Worm (Caenorhabditis elegans) whole organism, midembryonic: Measurements from ENCODE around the gene F56A8.9.
"Not testable (repeated sequence)": the region's sequence is repeated elsewhere in the genome, so short reads cannot be mapped to it uniquely, and the experiment has no call there.

Source experiments
- T22C8.4 ChIP-seq: fragments of 200-800 bp; sonication (Bioruptor generic); IDR thresholded peaks from 2 replicates; pipeline ENCODE4 v1.3.6; 2022; ENCODE audit warnings: missing genetic modification characterization, missing compliant biosample characterization
- cog-1 ChIP-seq: sonication (generic microtip); optimal IDR thresholded peaks from 2 replicates; lab custom pipeline; 2016; ENCODE audit warnings: missing genetic modification characterization, missing compliant biosample characterization
- flt-1 ChIP-seq: fragments of 200-800 bp; sonication (Bioruptor generic); IDR thresholded peaks from 2 replicates; pipeline ENCODE4 v1.3.6; 2022; ENCODE audit warnings: missing genetic modification characterization, missing compliant biosample characterization
- klf-2 ChIP-seq: fragments of 200-800 bp; sonication (Bioruptor generic); conservative IDR thresholded peaks from 2 replicates; pipeline ENCODE4 v1.3.6; 2022; ENCODE audit warnings: missing genetic modification reagents, missing genetic modification characterization, missing compliant biosample characterization
- med-1 ChIP-seq: sonication (generic microtip); optimal IDR thresholded peaks from 2 replicates; lab custom pipeline; 2017; ENCODE audit warnings: missing genetic modification characterization, mild to moderate bottlenecking, missing compliant biosample characterization, antibody characterized with exemption, missing genetic modification reagents; ENCODE audit not compliant: insufficient read depth
- ref-1 ChIP-seq: fragments of 200-800 bp; sonication (Bioruptor generic); conservative IDR thresholded peaks from 2 replicates; pipeline ENCODE4 v1.3.6; 2022; ENCODE audit warnings: missing genetic modification reagents, missing genetic modification characterization, missing compliant biosample characterization
- tab-1 ChIP-seq: fragments of 200-800 bp; sonication (Bioruptor generic); IDR thresholded peaks from 2 replicates; pipeline ENCODE4 v1.3.6; 2022; ENCODE audit warnings: missing genetic modification characterization, missing compliant biosample characterization
- ztf-23 ChIP-seq: fragments of 200-800 bp; sonication (Bioruptor generic); IDR thresholded peaks from 2 replicates; pipeline ENCODE4 v1.3.6; 2022; ENCODE audit warnings: missing genetic modification reagents, missing genetic modification characterization, missing compliant biosample characterization
- ztf-29 ChIP-seq: fragments of 200-800 bp; sonication (Bioruptor generic); IDR thresholded peaks from 2 replicates; pipeline ENCODE4 v1.3.6; 2022; ENCODE audit warnings: missing genetic modification reagents, missing genetic modification characterization, missing compliant biosample characterization

The F56A8.9 gene

ce11 chrIII:13225019-13225418 is 29.5 kb upstream of the F56A8.9 start:
- TF ChIP-seq cog-1 (tag; lab: Kevin White, UChicago) = no peak
- peak; percentile 85 for TF ChIP-seq tab-1 (GFP tag; lab: Robert Waterston, UW)
- peak; percentile 74 for TF ChIP-seq ref-1 (GFP tag; lab: Robert Waterston, UW)
- TF ChIP-seq ztf-29 = peak; percentile 53; the same call in 1 of the 2 replicates
- TF ChIP-seq ztf-23 (GFP tag; lab: Robert Waterston, UW) = peak; percentile 69
- peak; percentile 89 for TF ChIP-seq flt-1
- TF ChIP-seq med-1 = no peak
- peak; percentile 68; the same call in 1 of the 2 replicates for TF ChIP-seq klf-2
- 0 out of 2 replicates have a peak, but pooled peaks have one; percentile 57 for TF ChIP-seq T22C8.4

ce11 chrIII:13245281-13245680 is 9.2 kb upstream of the F56A8.9 start, which contains the start of gene Y43F4A.4:
Gene Y43F4A.4 (plus strand): TSS chrIII:13245581.
- not testable (repeated sequence) for TF ChIP-seq flt-1; klf-2; ztf-23 (GFP tag; lab: Robert Waterston, UW)

ce11 chrIII:13246265-13246664 is 8.2 kb upstream of the F56A8.9 start, which contains the start of gene anoh-1:
Gene anoh-1 (plus strand): TSS chrIII:13246565.
- no peak for TF ChIP-seq ztf-29
- TF ChIP-seq flt-1 = no peak
- no peak for TF ChIP-seq klf-2
- no peak for TF ChIP-seq T22C8.4
- TF ChIP-seq med-1 = no peak
- no peak for TF ChIP-seq ref-1 (GFP tag; lab: Robert Waterston, UW)
- no peak for TF ChIP-seq tab-1 (GFP tag; lab: Robert Waterston, UW)
- no peak for TF ChIP-seq ztf-23 (GFP tag; lab: Robert Waterston, UW)
- no peak for TF ChIP-seq cog-1 (tag; lab: Kevin White, UChicago)

- TF ChIP-seq med-1 = no peak
- TF ChIP-seq cog-1 (tag; lab: Kevin White, UChicago) = no peak
- TF ChIP-seq ref-1 (GFP tag; lab: Robert Waterston, UW) = no peak
- no peak for TF ChIP-seq ztf-29
- TF ChIP-seq tab-1 (GFP tag; lab: Robert Waterston, UW) = no peak
- no peak for TF ChIP-seq ztf-23 (GFP tag; lab: Robert Waterston, UW)
- no peak for TF ChIP-seq flt-1
- TF ChIP-seq T22C8.4 = no peak
- TF ChIP-seq klf-2 = no peak
These were observed 2.0 kb downstream of the F56A8.9 start, which contains the start of gene F56A8.3 for ce11 chrIII:13256438-13256928. Gene F56A8.3 (plus strand): TSS chrIII:13256878.

ce11 chrIII:13258163-13258562 is 3.7 kb downstream of the F56A8.9 start:
- no peak for TF ChIP-seq flt-1
- TF ChIP-seq cog-1 (tag; lab: Kevin White, UChicago) = no peak
- no peak for TF ChIP-seq ztf-23 (GFP tag; lab: Robert Waterston, UW)
- no peak for TF ChIP-seq klf-2
- TF ChIP-seq ref-1 (GFP tag; lab: Robert Waterston, UW) = no peak
- TF ChIP-seq ztf-29 = no peak
- no peak for TF ChIP-seq tab-1 (GFP tag; lab: Robert Waterston, UW)
- TF ChIP-seq T22C8.4 = no peak
- TF ChIP-seq med-1 = no peak

ce11 chrIII:13258752-13259151 is 4.3 kb downstream of the F56A8.9 start:
- TF ChIP-seq klf-2 = no peak
- 0 out of 2 replicates have a peak, but pooled peaks have one; percentile 17 for TF ChIP-seq flt-1
- no peak for TF ChIP-seq ref-1 (GFP tag; lab: Robert Waterston, UW)
- no peak for TF ChIP-seq ztf-29

- TF ChIP-seq ref-1 (GFP tag; lab: Robert Waterston, UW) = no peak
- no peak for TF ChIP-seq klf-2
- no peak for TF ChIP-seq ztf-29
- no peak for TF ChIP-seq flt-1
- no peak for TF ChIP-seq T22C8.4
- TF ChIP-seq ztf-23 (GFP tag; lab: Robert Waterston, UW) = no peak
- no peak for TF ChIP-seq cog-1 (tag; lab: Kevin White, UChicago)
- TF ChIP-seq tab-1 (GFP tag; lab: Robert Waterston, UW) = no peak
- TF ChIP-seq med-1 = no peak
These were observed 5.9 kb downstream of the F56A8.9 start for ce11 chrIII:13260344-13260743.

- TF ChIP-seq cog-1 (tag; lab: Kevin White, UChicago) (no peak), ztf-23 (GFP tag; lab: Robert Waterston, UW) (no peak), med-1 (no peak), flt-1 (no peak), klf-2 (no peak), T22C8.4 (no peak), tab-1 (GFP tag; lab: Robert Waterston, UW) (no peak), ztf-29 (no peak), ref-1 (GFP tag; lab: Robert Waterston, UW) (no peak)
These were observed 8.5 kb downstream of the F56A8.9 start, which contains the start of gene F56A8.4 for ce11 chrIII:13262987-13263386. Gene F56A8.4 (plus strand): TSS chrIII:13263287.

- TF ChIP-seq ref-1 (GFP tag; lab: Robert Waterston, UW) = no peak
- no peak for TF ChIP-seq flt-1
- TF ChIP-seq cog-1 (tag; lab: Kevin White, UChicago) = no peak
- TF ChIP-seq klf-2 = no peak
- TF ChIP-seq ztf-23 (GFP tag; lab: Robert Waterston, UW) = no peak
- no peak for TF ChIP-seq T22C8.4
- TF ChIP-seq ztf-29 = no peak
- no peak for TF ChIP-seq tab-1 (GFP tag; lab: Robert Waterston, UW)
- TF ChIP-seq med-1 = no peak
These were observed 11.1 kb downstream of the F56A8.9 start, which contains the start of gene F56A8.5 for ce11 chrIII:13265566-13265965. Gene F56A8.5 (plus strand): TSS chrIII:13265866.

ce11 chrIII:13267046-13267445 is 12.6 kb downstream of the F56A8.9 start:
- TF ChIP-seq cog-1 (tag; lab: Kevin White, UChicago) = no peak
- no peak for TF ChIP-seq klf-2
- no peak for TF ChIP-seq flt-1
- TF ChIP-seq ztf-23 (GFP tag; lab: Robert Waterston, UW) = no peak
- no peak for TF ChIP-seq tab-1 (GFP tag; lab: Robert Waterston, UW)
- TF ChIP-seq T22C8.4 = no peak
- no peak for TF ChIP-seq med-1
- TF ChIP-seq ref-1 (GFP tag; lab: Robert Waterston, UW) = no peak
- no peak for TF ChIP-seq ztf-29

- TF ChIP-seq ztf-23 (GFP tag; lab: Robert Waterston, UW) (peak; percentile 83), med-1 (peak; percentile 89), klf-2 (0 out of 2 replicates have a peak, but pooled peaks have one; percentile 44), ztf-29 (0 out of 2 replicates have a peak, but pooled peaks have one; percentile 25), flt-1 (peak; percentile 88), cog-1 (tag; lab: Kevin White, UChicago) (peak; percentile 45), T22C8.4 (peak; percentile 73), ref-1 (GFP tag; lab: Robert Waterston, UW) (0 out of 2 replicates have a peak, but pooled peaks have one; percentile 23), tab-1 (GFP tag; lab: Robert Waterston, UW) (peak; percentile 73; the same call in 1 of the 2 replicates)
These were observed 14.4 kb downstream of the F56A8.9 start, which contains the start of gene cpf-2 for ce11 chrIII:13268856-13269255. Gene cpf-2 (minus strand): TSS chrIII:13268883.
